Fruit fly (Drosophila melanogaster): Measurements from ENCODE around the gene Dpck.
A peak's percentile ranks its signal among the peaks of the same experiment; 100 is the strongest.

Dpck gene

DNA sequence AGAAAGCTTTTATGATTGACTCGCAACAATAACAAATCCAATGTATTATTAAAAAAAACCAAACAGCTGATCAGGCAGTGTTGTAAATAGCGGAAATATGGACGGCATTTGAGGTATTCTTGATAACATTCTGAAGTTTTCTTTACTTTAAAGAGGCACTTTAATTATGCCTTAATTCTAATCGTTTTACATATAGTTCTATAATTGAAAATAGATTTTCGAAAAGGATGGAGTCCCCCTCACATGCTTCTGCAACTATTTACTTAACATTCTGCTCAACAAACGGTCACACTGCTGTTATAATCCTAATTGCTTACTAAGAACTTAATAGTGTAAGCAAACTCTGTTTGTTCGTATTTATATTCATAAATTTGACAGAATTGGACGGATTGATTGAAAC lies 46.0 kb downstream of the Dpck start, which contains the start of gene CG10068 (continued):
- peak; percentile 93 for TF ChIP-seq CG11695 (GFP tag; IDR thresholded peaks at IDR 0.05)
- peak; percentile 77 for TF ChIP-seq tap (tag; optimal IDR thresholded peaks at IDR 0.05)
- peak; percentile 59 for TF ChIP-seq CG11723 (GFP tag; optimal IDR thresholded peaks at IDR 0.05)
- TF ChIP-seq Drgx (GFP tag; IDR thresholded peaks at IDR 0.05) = peak; percentile 62
- peak; percentile 84 for TF ChIP-seq grau (tag; optimal IDR thresholded peaks at IDR 0.05)
- peak; percentile 89 for TF ChIP-seq chn (GFP tag; optimal IDR thresholded peaks at IDR 0.05)
- TF ChIP-seq mld (GFP tag; IDR thresholded peaks at IDR 0.05; ENCODE audit: partially characterized antibody) = no peak
- TF ChIP-seq ems (GFP tag; optimal IDR thresholded peaks at IDR 0.05) = peak; percentile 88
- TF ChIP-seq Elba2 (GFP tag; optimal IDR thresholded peaks at IDR 0.05) = peak; percentile 91
- TF ChIP-seq CG10654 (GFP tag; optimal IDR thresholded peaks at IDR 0.05) = peak; percentile 83
- peak; percentile 75 for TF ChIP-seq CG12236 (GFP tag; optimal IDR thresholded peaks at IDR 0.05)
- peak; percentile 90 for TF ChIP-seq Hsf (GFP tag; optimal IDR thresholded peaks at IDR 0.05)
- no peak for TF ChIP-seq Gsc (GFP tag; IDR thresholded peaks at IDR 0.05)
- peak; percentile 90 for TF ChIP-seq CG2678 (tag; optimal IDR thresholded peaks at IDR 0.05)
- TF ChIP-seq CG7357 (GFP tag; IDR thresholded peaks at IDR 0.05) = peak; percentile 67; the same call in 2 of the 3 replicates
- TF ChIP-seq CG12391 (tag; optimal IDR thresholded peaks at IDR 0.05) = peak; percentile 95
- peak; percentile 78 for TF ChIP-seq CG30020 (tag; optimal IDR thresholded peaks at IDR 0.05)
- peak; percentile 62 for TF ChIP-seq dm (GFP tag; optimal IDR thresholded peaks at IDR 0.05)
- peak; percentile 79 for TF ChIP-seq wor (GFP tag; IDR thresholded peaks at IDR 0.05)
- TF ChIP-seq CG2199 (GFP tag; IDR thresholded peaks at IDR 0.05) = peak; percentile 97
- peak; percentile 83 for TF ChIP-seq NFAT (GFP tag; IDR thresholded peaks at IDR 0.05)
- TF ChIP-seq PHDP (tag; optimal IDR thresholded peaks at IDR 0.05) = peak; percentile 82
- peak; percentile 89 for TF ChIP-seq CG1603 (tag; optimal IDR thresholded peaks at IDR 0.05)
- peak; percentile 64 for TF ChIP-seq cato (GFP tag; optimal IDR thresholded peaks at IDR 0.05; ENCODE audit: borderline replicate concordance)
- no peak for TF ChIP-seq CkIIα-i1 (GFP tag; IDR thresholded peaks at IDR 0.05)
- peak; percentile 94 for TF ChIP-seq ara (GFP tag; IDR thresholded peaks at IDR 0.05)
- peak; percentile 91 for TF ChIP-seq oc (tag; optimal IDR thresholded peaks at IDR 0.05)
- peak; percentile 90 for TF ChIP-seq CG17359 (tag; optimal IDR thresholded peaks at IDR 0.05)
- TF ChIP-seq CG9215 (GFP tag; IDR thresholded peaks at IDR 0.05) = no peak; the same call in 1 of the 2 replicates
- peak; percentile 87 for TF ChIP-seq CG13624 (GFP tag; optimal IDR thresholded peaks at IDR 0.05)
- TF ChIP-seq CG3838 (GFP tag; optimal IDR thresholded peaks at IDR 0.05) = peak; percentile 71
- TF ChIP-seq CG7372 (GFP tag; IDR thresholded peaks at IDR 0.05) = peak; percentile 89
- TF ChIP-seq Lim3 (GFP tag; IDR thresholded peaks at IDR 0.05) = peak; percentile 50; the same call in 1 of the 2 replicates
- TF ChIP-seq Asciz (GFP tag; optimal IDR thresholded peaks at IDR 0.05) = peak; percentile 84
- peak; percentile 64 for TF ChIP-seq scrt (GFP tag; optimal IDR thresholded peaks at IDR 0.05)
- peak; percentile 77 for TF ChIP-seq CG2875 (GFP tag; optimal IDR thresholded peaks at IDR 0.05)
- peak; percentile 82 for TF ChIP-seq Dek (tag; optimal IDR thresholded peaks at IDR 0.05)
- TF ChIP-seq Bteb2 (GFP tag; optimal IDR thresholded peaks at IDR 0.05) = peak; percentile 81
- TF ChIP-seq CG6791 (GFP tag; IDR thresholded peaks at IDR 0.05; ENCODE audit: partially characterized antibody) = no peak
- TF ChIP-seq zf30C (GFP tag; optimal IDR thresholded peaks at IDR 0.05) = peak; percentile 18
- peak; percentile 99 for TF ChIP-seq sens (GFP tag)
- peak; percentile 94 for TF ChIP-seq CG33213 (GFP tag; optimal IDR thresholded peaks at IDR 0.05)
- TF ChIP-seq CG4328 (GFP tag; optimal IDR thresholded peaks at IDR 0.05) = peak; percentile 71
- peak; percentile 93 for TF ChIP-seq CG14710 (tag; optimal IDR thresholded peaks at IDR 0.05)
- no peak for TF ChIP-seq CG14860 (GFP tag; IDR thresholded peaks at IDR 0.05; ENCODE audit: partially characterized antibody)
- peak; percentile 43 for TF ChIP-seq ac (GFP tag; optimal IDR thresholded peaks at IDR 0.05)
- TF ChIP-seq CG32532 (GFP tag; IDR thresholded peaks at IDR 0.05) = peak; percentile 91
- TF ChIP-seq onecut (GFP tag; IDR thresholded peaks at IDR 0.05) = peak; percentile 80
- no peak; the same call in 1 of the 3 replicates for TF ChIP-seq sr (GFP tag; IDR thresholded peaks at IDR 0.05)
- peak; percentile 94 for TF ChIP-seq CG34422 (GFP tag; IDR thresholded peaks at IDR 0.05)
- TF ChIP-seq tup (GFP tag; optimal IDR thresholded peaks at IDR 0.05) = peak; percentile 78

All from whole organism, embryonic.